Fruit fly (Drosophila melanogaster): ENCODE data around the gene BigH1.

Gene BigH1

DNA sequence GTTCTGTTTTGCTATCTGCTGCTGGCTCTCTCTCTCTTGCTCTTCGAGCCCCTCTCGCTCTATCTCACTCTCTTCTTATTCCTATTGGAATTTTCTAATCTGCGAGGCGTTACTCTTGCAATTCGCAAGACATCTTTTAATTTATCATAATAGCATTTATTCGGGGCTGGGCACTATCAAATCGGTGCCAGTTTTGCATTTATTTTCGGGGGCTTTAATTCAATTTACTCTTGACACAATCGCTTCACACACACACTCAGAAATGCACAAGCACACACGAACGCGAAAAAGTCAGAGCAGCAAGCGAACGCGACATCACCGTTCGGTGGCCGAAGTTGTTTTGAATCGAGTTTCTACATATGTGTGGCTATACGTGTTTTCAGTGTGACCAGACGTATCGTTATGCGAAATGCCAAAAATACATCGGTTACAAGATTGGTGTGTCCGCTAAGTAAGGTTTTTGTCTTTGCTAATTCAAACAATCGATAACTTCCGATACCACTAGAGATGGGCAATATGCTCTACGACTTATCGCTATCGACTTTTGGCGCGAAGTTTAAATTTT, 33.8 kb downstream of the BigH1 start, which contains the start of gene Meltrin (continued):
- TF ChIP-seq Lpt (GFP tag; optimal IDR thresholded peaks at IDR 0.05) (peak; percentile 17), CG10669 (GFP tag; optimal IDR thresholded peaks at IDR 0.05) (no peak), Eip93F (GFP tag; optimal IDR thresholded peaks at IDR 0.05) (no peak), CG1621 (tag; optimal IDR thresholded peaks at IDR 0.05) (peak; percentile 34), CG6163 (GFP tag; IDR thresholded peaks at IDR 0.05) (no peak), CG3919 (GFP tag; optimal IDR thresholded peaks at IDR 0.05) (peak; percentile 62), CG16779 (tag; optimal IDR thresholded peaks at IDR 0.05) (peak; percentile 34), Hr38 (GFP tag; optimal IDR thresholded peaks at IDR 0.05) (no peak), svp (GFP tag) (peak; percentile 40), CG34406 (GFP tag; optimal IDR thresholded peaks at IDR 0.05) (no peak), achi (GFP tag; optimal IDR thresholded peaks at IDR 0.05) (no peak), dac (GFP tag; optimal IDR thresholded peaks at IDR 0.05) (no peak), esn (GFP tag; optimal IDR thresholded peaks at IDR 0.05) (peak; percentile 57), CG4318 (GFP tag; optimal IDR thresholded peaks at IDR 0.05) (no peak), CG15336 (GFP tag; IDR thresholded peaks at IDR 0.05) (no peak), pdm3 (GFP tag; optimal IDR thresholded peaks at IDR 0.05) (no peak), Eip78C (GFP tag) (peak; percentile 87), CG11294 (GFP tag; IDR thresholded peaks at IDR 0.05) (no peak), lz (GFP tag; optimal IDR thresholded peaks at IDR 0.05) (peak; percentile 39)

DNA sequence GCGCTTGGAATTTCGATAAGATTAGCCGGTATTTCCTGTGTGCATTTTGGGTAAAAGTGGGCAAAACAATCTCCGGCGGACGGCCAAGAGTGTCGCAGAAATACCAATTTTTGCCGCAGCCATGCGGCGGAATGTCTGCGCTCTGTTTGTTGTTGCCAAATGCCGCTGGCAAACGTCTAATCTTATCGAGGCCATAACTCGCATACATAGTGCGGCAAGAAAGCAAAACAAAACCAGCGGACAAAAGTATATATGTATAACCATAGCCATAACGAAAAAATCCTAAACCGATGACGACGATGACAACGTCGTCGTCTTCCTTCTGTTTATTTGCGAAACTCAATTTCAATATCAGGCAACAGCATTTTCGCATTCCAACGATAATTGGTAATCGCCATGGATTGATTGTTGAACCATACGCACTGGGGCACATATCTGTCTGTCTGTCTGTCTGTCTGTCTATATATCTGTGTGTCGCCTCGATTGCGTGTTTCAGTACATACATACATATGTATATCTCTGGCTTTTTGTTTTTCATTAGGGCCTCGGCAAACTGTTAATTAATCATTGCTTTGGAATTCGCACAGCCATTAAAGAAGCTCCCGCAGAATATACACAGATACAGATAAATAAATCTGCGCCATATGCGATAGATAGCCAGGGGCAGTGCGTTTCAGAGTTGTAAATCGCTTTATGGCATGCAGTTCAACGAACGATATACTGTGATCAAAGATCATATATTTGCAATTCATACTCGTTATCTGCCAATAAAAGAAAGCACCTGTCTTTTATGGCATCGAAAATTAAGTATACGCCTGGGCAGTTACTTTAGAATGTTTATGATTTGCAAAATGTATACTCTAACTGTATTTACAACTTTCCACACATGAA, 40.3 kb downstream of the BigH1 start:
- TF ChIP-seq Eip93F (GFP tag; optimal IDR thresholded peaks at IDR 0.05) (no peak), CG34406 (GFP tag; optimal IDR thresholded peaks at IDR 0.05) (no peak), Eip78C (GFP tag) (peak; percentile 54), svp (GFP tag) (peak; percentile 66), dsx (GFP tag; optimal IDR thresholded peaks at IDR 0.05; ENCODE audit: poor library complexity, severe bottlenecking) (no peak), fkh (GFP tag; optimal IDR thresholded peaks at IDR 0.05) (peak; percentile 23), vri (GFP tag; optimal IDR thresholded peaks at IDR 0.05) (peak; percentile 49), CG6276 (GFP tag; optimal IDR thresholded peaks at IDR 0.05) (no peak)

DNA sequence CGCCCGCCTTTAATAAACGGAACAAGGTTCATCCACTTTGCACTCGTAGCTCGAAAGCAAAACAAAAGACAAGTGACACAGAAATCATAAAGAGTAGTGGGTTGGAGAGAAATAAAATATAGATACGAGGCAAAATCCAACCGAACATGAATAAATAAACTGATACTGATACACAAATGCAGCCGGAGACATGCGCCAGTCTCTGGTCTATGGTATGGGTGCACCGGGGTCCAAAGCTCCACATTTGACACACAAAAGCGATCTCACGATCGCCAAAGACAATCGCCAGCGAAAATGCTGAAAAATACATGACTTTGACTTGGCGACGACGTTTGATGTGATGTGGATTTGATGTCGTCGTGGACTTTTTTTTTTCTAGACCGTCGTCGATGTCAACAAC, 42.0 kb downstream of the BigH1 start:
- no peak for TF ChIP-seq achi (GFP tag; optimal IDR thresholded peaks at IDR 0.05)
- no peak for TF ChIP-seq CG11294 (GFP tag; IDR thresholded peaks at IDR 0.05)
- peak; percentile 32; the same call in 1 of the 3 replicates for TF ChIP-seq eg (GFP tag; IDR thresholded peaks at IDR 0.05)
- TF ChIP-seq ss (GFP tag; optimal IDR thresholded peaks at IDR 0.05), result peak; percentile 14 to 23
- no peak for TF ChIP-seq CG31627 (GFP tag; optimal IDR thresholded peaks at IDR 0.05)
- no peak for TF ChIP-seq CG9139 (GFP tag; optimal IDR thresholded peaks at IDR 0.05)
- no peak for TF ChIP-seq CG4318 (GFP tag; optimal IDR thresholded peaks at IDR 0.05)
- TF ChIP-seq Smox (GFP tag; optimal IDR thresholded peaks at IDR 0.05), result no peak
- no peak for TF ChIP-seq Eip93F (GFP tag; optimal IDR thresholded peaks at IDR 0.05)
- peak; percentile 37 for TF ChIP-seq CG6808 (GFP tag; optimal IDR thresholded peaks at IDR 0.05)
- no peak for TF ChIP-seq fd85E (GFP tag; optimal IDR thresholded peaks at IDR 0.05)
- no peak for TF ChIP-seq lz (GFP tag; optimal IDR thresholded peaks at IDR 0.05)
- TF ChIP-seq CG6276 (GFP tag; optimal IDR thresholded peaks at IDR 0.05), result peak; percentile 42
- no peak for TF ChIP-seq OdsH (GFP tag; optimal IDR thresholded peaks at IDR 0.05)
- TF ChIP-seq CG1621 (tag; optimal IDR thresholded peaks at IDR 0.05), result no peak
- TF ChIP-seq Hr39 (GFP tag; optimal IDR thresholded peaks at IDR 0.05), result no peak

DNA sequence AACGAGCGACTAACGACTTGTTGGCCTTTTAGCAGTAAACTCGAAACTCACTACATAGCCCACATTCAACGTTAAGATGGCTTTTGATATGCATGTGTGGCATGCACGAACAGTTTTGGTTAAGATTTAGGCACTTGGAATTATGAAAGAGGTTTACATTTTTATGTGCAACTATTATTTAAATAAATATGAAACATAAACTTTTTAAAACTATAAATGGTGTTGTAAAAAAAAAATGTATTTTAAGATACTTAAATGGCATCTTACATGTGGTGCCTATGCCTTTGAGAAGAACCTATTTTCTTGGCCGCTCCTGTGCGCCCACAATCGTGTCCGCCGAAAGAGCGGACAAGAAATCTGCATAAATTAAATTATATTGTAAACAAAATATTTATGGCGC, 43.1 kb downstream of the BigH1 start:
- TF ChIP-seq CG15336 (GFP tag; IDR thresholded peaks at IDR 0.05) (peak; percentile 48; the same call in 1 of the 2 replicates), CG34406 (GFP tag; optimal IDR thresholded peaks at IDR 0.05) (no peak), Eip78C (GFP tag) (peak; percentile 61), CG6163 (GFP tag; IDR thresholded peaks at IDR 0.05) (peak; percentile 10; the same call in 1 of the 3 replicates), eg (GFP tag; IDR thresholded peaks at IDR 0.05) (peak; percentile 7; the same call in 2 of the 3 replicates)

All from whole organism, prepupa.